Fruit fly (Drosophila melanogaster) whole organism: Measurements from ENCODE around the gene ND-23.

Experiments used
- CG8478 ChIP-seq: fragments of >200 bp; optimal IDR thresholded peaks from 2 replicates; lab custom pipeline; 2018; ENCODE audit warnings: inconsistent platforms
- EcR ChIP-seq, 2 experiments: fragments of >200 bp; optimal IDR thresholded peaks; 2 replicates each; lab custom pipeline; 2017; ENCODE audit warnings: missing biosample characterization in 2 of 2, missing genetic modification characterization in 2 of 2, missing genetic modification reagents in 2 of 2
- pan ChIP-seq: fragments of >200 bp; optimal IDR thresholded peaks from 2 replicates; lab custom pipeline; 2017
- psq ChIP-seq: fragments of >200 bp; optimal IDR thresholded peaks from 2 replicates; lab custom pipeline; 2017
- usp ChIP-seq: fragments of >200 bp; optimal IDR thresholded peaks from 2 replicates; lab custom pipeline; 2017; ENCODE audit warnings: missing biosample characterization, missing genetic modification characterization, mixed read lengths

DNA sequence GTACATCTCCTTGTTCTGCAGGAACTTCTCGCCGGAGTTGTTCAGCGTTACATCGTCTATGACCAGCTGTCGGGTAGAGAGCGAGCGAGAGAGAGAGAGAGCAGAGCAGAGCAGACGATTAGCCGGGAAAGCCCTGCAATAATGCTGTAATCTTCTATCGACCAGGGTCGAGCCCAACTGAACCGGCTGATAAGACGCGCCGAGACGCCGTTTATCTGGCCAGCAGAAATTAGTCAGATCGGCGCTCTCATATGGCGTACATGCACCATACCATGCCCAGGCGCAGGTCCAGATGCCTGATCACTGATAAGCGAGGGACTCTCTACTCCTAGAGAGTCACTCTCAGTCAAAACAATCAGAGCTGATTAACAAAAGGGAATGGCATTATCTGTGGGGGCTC, 15.0 kb upstream of the ND-23 start:
- TF ChIP-seq psq: no peak
- TF ChIP-seq pan (lab: Kevin White, UChicago): no peak
- TF ChIP-seq usp (GFP tag; lab: Kevin White, UChicago): no peak
- TF ChIP-seq EcR (GFP tag; optimal IDR thresholded peaks at IDR 0.05; lab: Kevin White, UChicago): no peak
- no peak for TF ChIP-seq CG8478 (lab: Kevin White, UChicago)
